Worm (Caenorhabditis elegans) whole organism, L1 larva: ENCODE measurements around the gene F28F9.3.

ENCODE experiments used
- C04F5.9 ChIP-seq: sonication (generic microtip); optimal IDR thresholded peaks from 2 replicates; lab custom pipeline; 2016; ENCODE audit warnings: missing genetic modification characterization, missing compliant biosample characterization
- C16A3.4 ChIP-seq: fragments of 150-350 bp; optimal IDR thresholded peaks from 2 replicates; lab custom pipeline; 2014; ENCODE audit warnings: missing biosample characterization, missing genetic modification characterization
- F16B12.6 ChIP-seq: fragments of 150-350 bp; optimal IDR thresholded peaks from 2 replicates; lab custom pipeline; 2014; ENCODE audit warnings: missing biosample characterization, missing genetic modification characterization
- blmp-1 ChIP-seq: fragments of 150-350 bp; optimal IDR thresholded peaks from 2 replicates; lab custom pipeline; 2014; ENCODE audit warnings: missing biosample characterization, missing genetic modification characterization
- ces-1 ChIP-seq: fragments of 150-350 bp; optimal IDR thresholded peaks from 2 replicates; lab custom pipeline; 2014; ENCODE audit warnings: missing biosample characterization, missing genetic modification reagents, missing genetic modification characterization
- dpl-1 ChIP-seq, 3 experiments: fragments of 150-350 bp in 2 of 3; sonication (generic microtip) in 1 of 3; optimal IDR thresholded peaks; 2 replicates each; lab custom pipeline; 2014 to 2017; ENCODE audit warnings: missing biosample characterization in 3 of 3, missing genetic modification characterization in 3 of 3, missing genetic modification reagents in 3 of 3
- efl-1 ChIP-seq, 4 experiments: fragments of 150-350 bp; optimal IDR thresholded peaks in 3 of 4; peaks in 1 of 4; 1 replicate in 1 of 4; 2 replicates in 3 of 4; lab custom pipeline; 2014; ENCODE audit warnings: missing biosample characterization in 2 of 4, missing genetic modification characterization in 2 of 4, missing genetic modification reagents in 2 of 4
- egl-27 ChIP-seq, 2 experiments: fragments of 150-350 bp in 1 of 2; sonication (generic microtip); optimal IDR thresholded peaks; 3 replicates each; lab custom pipeline; 2017 to 2018; ENCODE audit warnings: missing biosample characterization in 2 of 2, missing genetic modification characterization in 2 of 2, missing genetic modification reagents in 2 of 2
- elt-2 ChIP-seq: sonication (generic microtip); optimal IDR thresholded peaks from 2 replicates; lab custom pipeline; 2016; ENCODE audit warnings: missing genetic modification characterization, mild to moderate bottlenecking, inconsistent platforms, missing compliant biosample characterization, missing genetic modification reagents
- elt-3 ChIP-seq, 6 experiments: fragments of 150-350 bp in 1 of 6; sonication (generic microtip); optimal IDR thresholded peaks; 2 replicates each; lab custom pipeline; 2017 to 2018; ENCODE audit warnings: missing biosample characterization in 6 of 6, missing genetic modification characterization in 6 of 6, inconsistent platforms in 1 of 6
- fkh-4 ChIP-seq: sonication (generic microtip); optimal IDR thresholded peaks from 2 replicates; lab custom pipeline; 2016; ENCODE audit warnings: missing compliant biosample characterization, missing genetic modification characterization, borderline replicate concordance
- fkh-8 ChIP-seq: sonication (generic microtip); optimal IDR thresholded peaks from 2 replicates; lab custom pipeline; 2016; ENCODE audit warnings: mild to moderate bottlenecking, missing genetic modification characterization, missing compliant biosample characterization
- hlh-17 ChIP-seq: fragments of 200-800 bp; sonication (Bioruptor generic); optimal IDR thresholded peaks from 2 replicates; lab custom pipeline; 2018; ENCODE audit warnings: missing genetic modification characterization, mild to moderate bottlenecking, missing compliant biosample characterization, moderate library complexity, borderline replicate concordance
- hlh-4 ChIP-seq: sonication (generic microtip); optimal IDR thresholded peaks from 2 replicates; lab custom pipeline; 2016; ENCODE audit warnings: mild to moderate bottlenecking, missing genetic modification characterization, missing compliant biosample characterization
- isw-1 ChIP-seq: fragments of 200-800 bp; sonication (Bioruptor generic); IDR thresholded peaks from 2 replicates; pipeline ENCODE4 v1.3.6; 2022; ENCODE audit warnings: missing genetic modification characterization, missing compliant biosample characterization
- jun-1 ChIP-seq: fragments of 150-350 bp; optimal IDR thresholded peaks from 2 replicates; lab custom pipeline; 2014; ENCODE audit warnings: missing biosample characterization, missing genetic modification reagents, missing genetic modification characterization
- lin-14 ChIP-seq: fragments of 200-800 bp; sonication (Bioruptor generic); optimal IDR thresholded peaks from 2 replicates; lab custom pipeline; 2018; ENCODE audit warnings: mild to moderate bottlenecking, missing genetic modification characterization, moderate library complexity, missing compliant biosample characterization
- lin-15B ChIP-seq: fragments of 150-350 bp; sonication (generic microtip); optimal IDR thresholded peaks from 3 replicates; lab custom pipeline; 2014; ENCODE audit warnings: missing biosample characterization, missing genetic modification characterization
- lin-35 ChIP-seq, 2 experiments: fragments of 150-350 bp; optimal IDR thresholded peaks; 2 replicates each; lab custom pipeline; 2014; ENCODE audit warnings: missing biosample characterization in 2 of 2, missing genetic modification characterization in 2 of 2, missing genetic modification reagents in 2 of 2
- mef-2 ChIP-seq: fragments of 150-350 bp; optimal IDR thresholded peaks from 2 replicates; lab custom pipeline; 2014; ENCODE audit warnings: missing biosample characterization, missing genetic modification characterization
- mep-1 ChIP-seq: fragments of 150-350 bp; optimal IDR thresholded peaks from 2 replicates; lab custom pipeline; 2014; ENCODE audit warnings: missing biosample characterization, missing genetic modification characterization
- nhr-20 ChIP-seq: sonication (generic microtip); optimal IDR thresholded peaks from 2 replicates; lab custom pipeline; 2016; ENCODE audit warnings: mild to moderate bottlenecking, missing genetic modification characterization, missing compliant biosample characterization
- nhr-71 ChIP-seq: sonication (generic microtip); optimal IDR thresholded peaks from 2 replicates; lab custom pipeline; 2016; ENCODE audit warnings: mild to moderate bottlenecking, missing genetic modification characterization, moderate library complexity, missing compliant biosample characterization
- nhr-85 ChIP-seq: sonication (generic microtip); peaks from one replicate; lab custom pipeline; 2016; ENCODE audit warnings: missing genetic modification characterization, inconsistent platforms, missing compliant biosample characterization
- nhr-90 ChIP-seq: sonication (generic microtip); optimal IDR thresholded peaks from 2 replicates; lab custom pipeline; 2016; ENCODE audit warnings: mild to moderate bottlenecking, missing genetic modification characterization, missing compliant biosample characterization; ENCODE audit not compliant: poor library complexity
- pax-3 ChIP-seq: fragments of 200-800 bp; sonication (Bioruptor generic); optimal IDR thresholded peaks from 2 replicates; lab custom pipeline; 2018; ENCODE audit warnings: mild to moderate bottlenecking, missing genetic modification characterization, moderate library complexity, missing compliant biosample characterization
- pqm-1 ChIP-seq: sonication (generic microtip); optimal IDR thresholded peaks from 3 replicates; lab custom pipeline; 2017; ENCODE audit warnings: missing biosample characterization, missing genetic modification characterization
- snu-23 ChIP-seq: sonication (generic microtip); optimal IDR thresholded peaks from 2 replicates; lab custom pipeline; 2016; ENCODE audit warnings: missing genetic modification characterization, missing compliant biosample characterization
- sup-37 ChIP-seq: fragments of 200-800 bp; sonication (Bioruptor generic); optimal IDR thresholded peaks from 2 replicates; lab custom pipeline; 2018; ENCODE audit warnings: mild to moderate bottlenecking, missing genetic modification characterization, missing compliant biosample characterization
- unc-30 ChIP-seq: sonication (generic microtip); optimal IDR thresholded peaks from 2 replicates; lab custom pipeline; 2017; ENCODE audit warnings: missing biosample characterization, missing genetic modification characterization
- zip-4 ChIP-seq: fragments of 200-800 bp; sonication (Bioruptor generic); optimal IDR thresholded peaks from 2 replicates; lab custom pipeline; 2018; ENCODE audit warnings: mild to moderate bottlenecking, missing genetic modification characterization, moderate library complexity, missing compliant biosample characterization
- ztf-11 ChIP-seq, 2 experiments: sonication (generic microtip); optimal IDR thresholded peaks; 2 replicates each; lab custom pipeline; 2016 to 2017; ENCODE audit warnings: missing genetic modification characterization in 2 of 2, missing biosample characterization in 1 of 2, missing compliant biosample characterization in 1 of 2

F28F9.3 gene

ce11 chrIV:3859552-3859951, 32.9 kb downstream of the F28F9.3 start:
- TF ChIP-seq C16A3.4 (tag; lab: Kevin White, UChicago) (no peak), efl-1 (optimal IDR thresholded peaks at IDR 0.05; lab: Kevin White, UChicago) (no peak), efl-1 (GFP tag; optimal IDR thresholded peaks at IDR 0.05 in 1 of 2; lab: Kevin White, UChicago) (peak in 1 of 2 experiments; percentile 75)

- TF ChIP-seq jun-1, result no peak
- TF ChIP-seq ztf-11 (tag; optimal IDR thresholded peaks at IDR 0.05; lab: Kevin White, UChicago), result no peak
- no peak for TF ChIP-seq pqm-1
- TF ChIP-seq C04F5.9 (tag; lab: Kevin White, UChicago), result no peak
- no peak for TF ChIP-seq mef-2 (tag; lab: Kevin White, UChicago)
- TF ChIP-seq isw-1 (GFP tag; lab: Robert Waterston, UW), result no peak
- TF ChIP-seq mep-1 (tag; lab: Kevin White, UChicago), result no peak
- no peak for TF ChIP-seq unc-30 (tag; lab: Kevin White, UChicago)
- no peak for TF ChIP-seq pax-3 (tag; lab: Kevin White, UChicago)
- TF ChIP-seq egl-27 (tag; optimal IDR thresholded peaks at IDR 0.05; lab: Kevin White, UChicago), result no peak
- no peak for TF ChIP-seq fkh-4 (tag; lab: Kevin White, UChicago)
- no peak for TF ChIP-seq sup-37 (GFP tag; lab: Kevin White, UChicago)
Observed at ce11 chrIV:3860419-3860818, 33.7 kb downstream of the F28F9.3 start.

ce11 chrIV:3862948-3863347, 36.3 kb downstream of the F28F9.3 start:
- TF ChIP-seq lin-15B (tag; lab: Kevin White, UChicago), result no peak
- no peak for TF ChIP-seq efl-1 (optimal IDR thresholded peaks at IDR 0.05; lab: Kevin White, UChicago)
- TF ChIP-seq efl-1 (GFP tag; optimal IDR thresholded peaks at IDR 0.05 in 1 of 2; lab: Kevin White, UChicago), result peak in 1 of 2 experiments; percentile 50

- TF ChIP-seq hlh-4 (tag; lab: Kevin White, UChicago) (no peak), dpl-1 (GFP tag; optimal IDR thresholded peaks at IDR 0.05; lab: Kevin White, UChicago) (no peak), zip-4 (GFP tag; lab: Kevin White, UChicago) (no peak), nhr-85 (peak; percentile 12)
Observed at ce11 chrIV:3864944-3865343, 38.3 kb downstream of the F28F9.3 start, which contains the start of gene aat-8. Gene aat-8, minus strand, starts transcription at chrIV:3865044.

- peak; percentile 80 for TF ChIP-seq nhr-85
- no peak for TF ChIP-seq efl-1 (optimal IDR thresholded peaks at IDR 0.05; lab: Kevin White, UChicago)
- TF ChIP-seq efl-1 (GFP tag; optimal IDR thresholded peaks at IDR 0.05 in 1 of 2; lab: Kevin White, UChicago), result peak in 1 of 2 experiments; percentile 68
- peak; percentile 30 for TF ChIP-seq snu-23 (GFP tag; lab: Kevin White, UChicago)
- TF ChIP-seq elt-2 (tag; lab: Kevin White, UChicago), result peak; percentile 21
- TF ChIP-seq ces-1, result no peak
- TF ChIP-seq mef-2 (tag; lab: Kevin White, UChicago), result no peak
- peak; percentile 19 for TF ChIP-seq nhr-20 (tag; lab: Kevin White, UChicago)
- TF ChIP-seq elt-3 (tag; optimal IDR thresholded peaks at IDR 0.05; lab: Kevin White, UChicago), result peak in 1 of 6 experiments; percentile 55
- TF ChIP-seq blmp-1, result peak; percentile 71
- peak; percentile 16 for TF ChIP-seq lin-14 (GFP tag; lab: Kevin White, UChicago)
- no peak for TF ChIP-seq F16B12.6 (tag; lab: Kevin White, UChicago)
- TF ChIP-seq fkh-8 (tag; lab: Kevin White, UChicago), result no peak
- peak; percentile 18 for TF ChIP-seq nhr-71 (tag; lab: Kevin White, UChicago)
- peak in 1 of 2 experiments; percentile 50 for TF ChIP-seq lin-35 (GFP tag; optimal IDR thresholded peaks at IDR 0.05; lab: Kevin White, UChicago)
- TF ChIP-seq, all 84 proteins: peak for 10
Observed at ce11 chrIV:3866018-3866417, 39.3 kb downstream of the F28F9.3 start.

ce11 chrIV:3867252-3867651, 40.6 kb downstream of the F28F9.3 start, which contains the start of gene F37C4.4:
Gene F37C4.4, plus strand, starts transcription at chrIV:3867309.
- TF ChIP-seq efl-1 (optimal IDR thresholded peaks at IDR 0.05; lab: Kevin White, UChicago), result no peak
- peak in 1 of 2 experiments; percentile 83 for TF ChIP-seq efl-1 (GFP tag; optimal IDR thresholded peaks at IDR 0.05 in 1 of 2; lab: Kevin White, UChicago)
- no peak for TF ChIP-seq hlh-17 (GFP tag; lab: Kevin White, UChicago)
- TF ChIP-seq blmp-1, result peak; percentile 82
- no peak for TF ChIP-seq nhr-90 (tag; lab: Kevin White, UChicago)
